Worm (Caenorhabditis elegans) whole organism, late embryonic: ENCODE data around the gene C27D6.3.

Experiments used
- C08G9.2 ChIP-seq: sonication (generic microtip); optimal IDR thresholded peaks from 2 replicates; lab custom pipeline; 2016; ENCODE audit warnings: mild to moderate bottlenecking, missing genetic modification characterization, moderate library complexity, missing compliant biosample characterization
- C38D4.7 ChIP-seq: fragments of 200-800 bp; sonication (Bioruptor generic); optimal IDR thresholded peaks from 2 replicates; lab custom pipeline; 2018; ENCODE audit warnings: mild to moderate bottlenecking, missing genetic modification characterization, moderate library complexity, missing compliant biosample characterization
- K02D7.2 ChIP-seq: sonication (generic microtip); optimal IDR thresholded peaks from 2 replicates; lab custom pipeline; 2017; ENCODE audit warnings: mild to moderate bottlenecking, missing genetic modification characterization, missing compliant biosample characterization
- Y22D7AL.16 ChIP-seq: sonication (generic microtip); optimal IDR thresholded peaks from 2 replicates; lab custom pipeline; 2016; ENCODE audit warnings: missing genetic modification characterization, missing compliant biosample characterization
- ceh-14 ChIP-seq: sonication (generic microtip); optimal IDR thresholded peaks from 2 replicates; lab custom pipeline; 2016; ENCODE audit warnings: missing genotype, missing genetic modification characterization, missing compliant biosample characterization
- ceh-18 ChIP-seq: sonication (generic microtip); optimal IDR thresholded peaks from 2 replicates; lab custom pipeline; 2016; ENCODE audit warnings: missing genetic modification characterization, missing compliant biosample characterization
- ceh-19 ChIP-seq: fragments of 200-800 bp; sonication (Bioruptor generic); optimal IDR thresholded peaks from 2 replicates; lab custom pipeline; 2018; ENCODE audit warnings: mild to moderate bottlenecking, missing genetic modification characterization, missing compliant biosample characterization
- ceh-2 ChIP-seq: sonication (generic microtip); optimal IDR thresholded peaks from 2 replicates; lab custom pipeline; 2016; ENCODE audit warnings: missing genotype, missing genetic modification characterization, missing compliant biosample characterization
- ceh-22 ChIP-seq: sonication (generic microtip); optimal IDR thresholded peaks from 2 replicates; lab custom pipeline; 2017; ENCODE audit warnings: missing biosample characterization, missing genetic modification characterization
- ceh-24 ChIP-seq: sonication (generic microtip); optimal IDR thresholded peaks from 2 replicates; lab custom pipeline; 2016; ENCODE audit warnings: mild to moderate bottlenecking, missing genetic modification characterization, missing compliant biosample characterization
- ceh-30 ChIP-seq: fragments of 150-350 bp; optimal IDR thresholded peaks from 2 replicates; lab custom pipeline; 2014; ENCODE audit warnings: missing biosample characterization, missing genetic modification characterization
- ceh-31 ChIP-seq: sonication (generic microtip); optimal IDR thresholded peaks from 2 replicates; lab custom pipeline; 2016; ENCODE audit warnings: missing genetic modification characterization, missing compliant biosample characterization
- ceh-34 ChIP-seq: sonication (generic microtip); optimal IDR thresholded peaks from 2 replicates; lab custom pipeline; 2016; ENCODE audit warnings: mild to moderate bottlenecking, missing genetic modification characterization, missing compliant biosample characterization
- ceh-6 ChIP-seq: fragments of 200-800 bp; sonication (Bioruptor generic); optimal IDR thresholded peaks from 2 replicates; lab custom pipeline; 2018; ENCODE audit warnings: mild to moderate bottlenecking, missing genetic modification characterization, missing compliant biosample characterization
- che-1 ChIP-seq: sonication (generic microtip); optimal IDR thresholded peaks from 2 replicates; lab custom pipeline; 2016; ENCODE audit warnings: mild to moderate bottlenecking, missing genetic modification characterization, missing compliant biosample characterization
- dmd-4 ChIP-seq: sonication (generic microtip); optimal IDR thresholded peaks from 2 replicates; lab custom pipeline; 2016; ENCODE audit warnings: borderline replicate concordance, missing genetic modification characterization, missing compliant biosample characterization
- elt-4 ChIP-seq: sonication (generic microtip); optimal IDR thresholded peaks from 2 replicates; lab custom pipeline; 2016; ENCODE audit warnings: missing genetic modification characterization, missing compliant biosample characterization
- eyg-1 ChIP-seq: sonication (generic microtip); optimal IDR thresholded peaks from 2 replicates; lab custom pipeline; 2016; ENCODE audit warnings: missing genotype, missing genetic modification characterization, missing compliant biosample characterization
- fax-1 ChIP-seq: sonication (generic microtip); optimal IDR thresholded peaks from 2 replicates; lab custom pipeline; 2016; ENCODE audit warnings: missing genotype, missing genetic modification characterization, missing compliant biosample characterization
- fkh-6 ChIP-seq: sonication (generic microtip); optimal IDR thresholded peaks from 2 replicates; lab custom pipeline; 2016; ENCODE audit warnings: missing genetic modification characterization, missing compliant biosample characterization
- gmeb-2 ChIP-seq: sonication (generic microtip); optimal IDR thresholded peaks from 2 replicates; lab custom pipeline; 2016; ENCODE audit warnings: missing genetic modification characterization, inconsistent platforms, missing compliant biosample characterization
- hlh-13 ChIP-seq: fragments of 200-800 bp; sonication (Bioruptor generic); optimal IDR thresholded peaks from 2 replicates; lab custom pipeline; 2018; ENCODE audit warnings: mild to moderate bottlenecking, missing genetic modification characterization, missing compliant biosample characterization
- hlh-15 ChIP-seq: sonication (generic microtip); optimal IDR thresholded peaks from 2 replicates; lab custom pipeline; 2016; ENCODE audit warnings: missing genetic modification characterization, missing compliant biosample characterization
- hlh-6 ChIP-seq: sonication (generic microtip); optimal IDR thresholded peaks from 2 replicates; lab custom pipeline; 2016; ENCODE audit warnings: missing genotype, missing genetic modification characterization, missing compliant biosample characterization
- hlh-8 ChIP-seq: sonication (generic microtip); optimal IDR thresholded peaks from 2 replicates; lab custom pipeline; 2016; ENCODE audit warnings: missing genotype, missing genetic modification characterization, missing compliant biosample characterization
- mec-3 ChIP-seq: sonication (generic microtip); optimal IDR thresholded peaks from 2 replicates; lab custom pipeline; 2016; ENCODE audit warnings: borderline replicate concordance, missing genetic modification characterization, missing compliant biosample characterization
- nhr-11 ChIP-seq: fragments of 150-350 bp; optimal IDR thresholded peaks from 2 replicates; lab custom pipeline; 2014; ENCODE audit warnings: missing biosample characterization, missing genetic modification characterization
- npax-4 ChIP-seq: sonication (generic microtip); optimal IDR thresholded peaks from 2 replicates; lab custom pipeline; 2016; ENCODE audit warnings: missing genetic modification characterization, missing compliant biosample characterization
- odd-2 ChIP-seq: sonication (generic microtip); optimal IDR thresholded peaks from 2 replicates; lab custom pipeline; 2017; ENCODE audit warnings: antibody characterized with exemption, mild to moderate bottlenecking, missing genetic modification characterization, missing compliant biosample characterization
- pag-3 ChIP-seq: sonication (generic microtip); optimal IDR thresholded peaks from 2 replicates; lab custom pipeline; 2016; ENCODE audit warnings: missing compliant biosample characterization, missing genetic modification characterization, borderline replicate concordance
- pat-9 ChIP-seq: fragments of 200-800 bp; sonication (Bioruptor generic); optimal IDR thresholded peaks from 2 replicates; lab custom pipeline; 2018; ENCODE audit warnings: mild to moderate bottlenecking, missing genetic modification characterization, moderate library complexity, missing compliant biosample characterization
- pha-4 ChIP-seq: fragments of 150-350 bp; optimal IDR thresholded peaks from 2 replicates; lab custom pipeline; 2018; ENCODE audit warnings: missing biosample characterization, missing genetic modification reagents, missing genetic modification characterization
- pqm-1 ChIP-seq: sonication (generic microtip); optimal IDR thresholded peaks from 2 replicates; lab custom pipeline; 2016; ENCODE audit warnings: missing genetic modification characterization, missing compliant biosample characterization
- pros-1 ChIP-seq: fragments of 150-350 bp; optimal IDR thresholded peaks from 2 replicates; lab custom pipeline; 2014; ENCODE audit warnings: missing biosample characterization, missing genetic modification reagents, missing genetic modification characterization
- ref-2 ChIP-seq: sonication (generic microtip); optimal IDR thresholded peaks from 2 replicates; lab custom pipeline; 2016; ENCODE audit warnings: missing genetic modification characterization, missing compliant biosample characterization
- sdc-2 ChIP-seq: sonication (generic microtip); optimal IDR thresholded peaks from 2 replicates; lab custom pipeline; 2016; ENCODE audit warnings: missing genotype, missing genetic modification characterization, missing compliant biosample characterization
- sox-2 ChIP-seq: fragments of 200-800 bp; sonication (Bioruptor generic); IDR thresholded peaks from 2 replicates; pipeline ENCODE4 v1.3.6; 2022; ENCODE audit warnings: missing genetic modification reagents, missing genetic modification characterization, missing compliant biosample characterization
- sox-4 ChIP-seq: sonication (generic microtip); optimal IDR thresholded peaks from 2 replicates; lab custom pipeline; 2017; ENCODE audit warnings: mild to moderate bottlenecking, missing genetic modification characterization, inconsistent platforms, missing compliant biosample characterization
- unc-3 ChIP-seq, 2 experiments: fragments of 200-800 bp in 1 of 2; sonication (Bioruptor generic) in 1 of 2; sonication (generic microtip) in 1 of 2; conservative IDR thresholded peaks in 1 of 2; optimal IDR thresholded peaks in 1 of 2; 2 replicates each; pipeline versions ENCODE4 v1.3.6 to Lab custom; 2016 to 2022; ENCODE audit warnings: missing compliant biosample characterization in 2 of 2, missing genetic modification characterization in 2 of 2, missing genetic modification reagents in 1 of 2
- unc-42 ChIP-seq: sonication (generic microtip); optimal IDR thresholded peaks from 2 replicates; lab custom pipeline; 2016; ENCODE audit warnings: missing genotype, missing genetic modification characterization, missing compliant biosample characterization
- unc-55 ChIP-seq: sonication (generic microtip); optimal IDR thresholded peaks from 2 replicates; lab custom pipeline; 2017; ENCODE audit warnings: missing biosample characterization, missing genetic modification reagents, missing genetic modification characterization
- unc-86 ChIP-seq: sonication (generic microtip); optimal IDR thresholded peaks from 2 replicates; lab custom pipeline; 2016; ENCODE audit warnings: missing genetic modification characterization, missing compliant biosample characterization

Gene C27D6.3

ce11 chrII:5156983-5157382 lies 17.3 kb downstream of the C27D6.3 start, which contains the start of gene msp-45:
Gene msp-45 (minus strand): TSS chrII:5157083.
- no peak for TF ChIP-seq hlh-15 (tag; lab: Kevin White, UChicago)
- no peak for TF ChIP-seq ceh-24
- TF ChIP-seq unc-42 (tag; lab: Kevin White, UChicago) = no peak
- no peak for TF ChIP-seq ref-2 (tag; lab: Kevin White, UChicago)
- no peak for TF ChIP-seq sox-4 (tag; lab: Kevin White, UChicago)
- no peak for TF ChIP-seq mec-3 (tag; lab: Kevin White, UChicago)
- no peak for TF ChIP-seq C08G9.2 (tag; lab: Kevin White, UChicago)
- TF ChIP-seq che-1 (tag; lab: Kevin White, UChicago) = no peak
- TF ChIP-seq npax-4 = no peak
- TF ChIP-seq pag-3 (tag; lab: Kevin White, UChicago) = no peak
- no peak for TF ChIP-seq nhr-11 (tag; lab: Kevin White, UChicago)
- TF ChIP-seq ceh-22 (tag; lab: Kevin White, UChicago) = no peak
- TF ChIP-seq pros-1 = no peak

- TF ChIP-seq hlh-8 (tag; lab: Kevin White, UChicago) = no peak
- no peak for TF ChIP-seq fkh-6 (tag; lab: Kevin White, UChicago)
- no peak for TF ChIP-seq ceh-34 (tag; lab: Kevin White, UChicago)
- no peak for TF ChIP-seq odd-2 (tag; lab: Kevin White, UChicago)
- TF ChIP-seq ceh-19 (GFP tag; lab: Kevin White, UChicago) = no peak
- no peak for TF ChIP-seq sox-2 (GFP tag; lab: Robert Waterston, UW)
- no peak for TF ChIP-seq pqm-1 (tag; lab: Kevin White, UChicago)
- TF ChIP-seq hlh-6 (tag; lab: Kevin White, UChicago) = no peak
- no peak for TF ChIP-seq npax-4
- TF ChIP-seq ceh-22 (tag; lab: Kevin White, UChicago) = no peak
- no peak for TF ChIP-seq unc-55 (GFP tag; lab: Kevin White, UChicago)
- TF ChIP-seq ceh-30 (tag; lab: Kevin White, UChicago) = no peak
- no peak for TF ChIP-seq K02D7.2 (tag; lab: Kevin White, UChicago)
- TF ChIP-seq sdc-2 (tag; lab: Kevin White, UChicago) = no peak
- no peak for TF ChIP-seq che-1 (tag; lab: Kevin White, UChicago)
- no peak for TF ChIP-seq Y22D7AL.16 (tag; lab: Kevin White, UChicago)
These were observed 19.7 kb downstream of the C27D6.3 start, which contains the start of gene srb-12 for ce11 chrII:5154540-5154939. Gene srb-12 (minus strand): TSS chrII:5154640.

- TF ChIP-seq pha-4 (no peak), sox-4 (tag; lab: Kevin White, UChicago) (no peak), fax-1 (tag; lab: Kevin White, UChicago) (no peak), dmd-4 (tag; lab: Kevin White, UChicago) (no peak), hlh-13 (GFP tag; lab: Kevin White, UChicago) (no peak), C38D4.7 (GFP tag; lab: Kevin White, UChicago) (no peak), ceh-18 (tag; lab: Kevin White, UChicago) (no peak), ceh-30 (tag; lab: Kevin White, UChicago) (no peak), ceh-6 (GFP tag; lab: Kevin White, UChicago) (no peak), ceh-31 (tag; lab: Kevin White, UChicago) (no peak), unc-42 (tag; lab: Kevin White, UChicago) (no peak), ceh-14 (no peak)
These were observed 23.4 kb downstream of the C27D6.3 start, which contains the start of gene srb-16 for ce11 chrII:5150829-5151228. Gene srb-16 (minus strand): TSS chrII:5150929.

- TF ChIP-seq unc-3 (GFP tag; conservative IDR thresholded peaks at IDR 0.05; lab: Robert Waterston, UW) = no peak
- TF ChIP-seq unc-3 (tag; optimal IDR thresholded peaks at IDR 0.05; lab: Kevin White, UChicago) = no peak
- TF ChIP-seq unc-86 (tag; lab: Kevin White, UChicago) = no peak
- no peak for TF ChIP-seq pat-9 (tag; lab: Kevin White, UChicago)
- no peak for TF ChIP-seq ceh-34 (tag; lab: Kevin White, UChicago)
- no peak for TF ChIP-seq ceh-2 (tag; lab: Kevin White, UChicago)
- TF ChIP-seq eyg-1 (tag; lab: Kevin White, UChicago) = no peak
- no peak for TF ChIP-seq sox-2 (GFP tag; lab: Robert Waterston, UW)
- TF ChIP-seq ceh-19 (GFP tag; lab: Kevin White, UChicago) = no peak
- TF ChIP-seq elt-4 = no peak
- TF ChIP-seq ceh-6 (GFP tag; lab: Kevin White, UChicago) = no peak
- no peak for TF ChIP-seq gmeb-2 (tag; lab: Kevin White, UChicago)
- no peak for TF ChIP-seq K02D7.2 (tag; lab: Kevin White, UChicago)
- TF ChIP-seq hlh-6 (tag; lab: Kevin White, UChicago) = no peak
- no peak for TF ChIP-seq fax-1 (tag; lab: Kevin White, UChicago)
These were observed 25.9 kb downstream of the C27D6.3 start, which contains the start of gene F58A6.5 for ce11 chrII:5148349-5148748. Gene F58A6.5 (minus strand): TSS chrII:5148449.
